Fruit fly (Drosophila melanogaster): ENCODE data around the gene sty.

Gene sty

DNA sequence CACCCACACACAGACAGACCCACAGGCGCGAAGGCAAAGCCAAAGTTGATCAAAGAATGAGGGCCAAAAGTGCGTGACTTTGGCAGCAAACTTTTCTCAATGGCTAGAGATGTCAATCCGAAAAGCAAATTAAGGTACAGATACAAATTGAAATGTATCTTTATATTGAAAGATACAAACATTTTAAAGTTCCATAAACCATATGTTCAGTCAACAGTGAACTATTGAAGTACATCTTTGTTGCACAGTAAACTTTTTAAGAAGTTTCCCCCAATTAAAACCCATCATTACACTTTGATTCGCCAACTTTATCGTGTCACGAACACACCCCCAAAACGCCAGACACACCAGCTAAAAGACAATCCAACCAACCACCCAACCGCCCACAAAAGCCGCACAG is 13.0 kb downstream of the sty start (continued):
- TF ChIP-seq lilli (GFP tag; optimal IDR thresholded peaks at IDR 0.05) (peak; percentile 50), salm (tag; optimal IDR thresholded peaks at IDR 0.05) (no peak), CG1792 (GFP tag; optimal IDR thresholded peaks at IDR 0.05) (peak; percentile 13), Dll (GFP tag; IDR thresholded peaks at IDR 0.05; ENCODE audit: partially characterized antibody) (peak; percentile 67), CG11504 (tag; optimal IDR thresholded peaks at IDR 0.05) (peak; percentile 28), Med (GFP tag) (peak; percentile 44), fd3F (GFP tag; optimal IDR thresholded peaks at IDR 0.05) (peak; percentile 1), CHES-1-like (GFP tag; optimal IDR thresholded peaks at IDR 0.05) (peak; percentile 36), CG12391 (tag; optimal IDR thresholded peaks at IDR 0.05) (peak; percentile 6), gem (tag; optimal IDR thresholded peaks at IDR 0.05) (peak; percentile 42), CG4424 (GFP tag; optimal IDR thresholded peaks at IDR 0.05) (no peak), Sry-δ (GFP tag; optimal IDR thresholded peaks at IDR 0.05) (peak; percentile 48), Rfx (GFP tag; IDR thresholded peaks at IDR 0.05) (0 out of 2 replicates have a peak, but pooled peaks have one; percentile 30), CG10321 (GFP tag; IDR thresholded peaks at IDR 0.05) (no peak), PHDP (tag; optimal IDR thresholded peaks at IDR 0.05) (peak; percentile 15), YL-1 (GFP tag; optimal IDR thresholded peaks at IDR 0.05) (no peak), CG17359 (tag; optimal IDR thresholded peaks at IDR 0.05) (peak; percentile 0), tin (GFP tag; optimal IDR thresholded peaks at IDR 0.05) (peak; percentile 8), Opbp (GFP tag; IDR thresholded peaks at IDR 0.05; ENCODE audit: partially characterized antibody) (no peak), cwo (GFP tag; optimal IDR thresholded peaks at IDR 0.05) (peak; percentile 42), wdn (GFP tag; IDR thresholded peaks at IDR 0.05) (no peak), dpn (GFP tag; optimal IDR thresholded peaks at IDR 0.05) (peak; percentile 14 to 21), CG17612 (GFP tag; IDR thresholded peaks at IDR 0.05) (no peak), CG13287 (GFP tag; IDR thresholded peaks at IDR 0.05; ENCODE audit: partially characterized antibody) (peak; percentile 70), D19A (tag; optimal IDR thresholded peaks at IDR 0.05) (no peak), her (GFP tag; optimal IDR thresholded peaks at IDR 0.05) (peak; percentile 44), hb (GFP tag; IDR thresholded peaks at IDR 0.05; ENCODE audit: partially characterized antibody) (no peak), CG10431 (GFP tag; optimal IDR thresholded peaks at IDR 0.05) (no peak), scrt (GFP tag; optimal IDR thresholded peaks at IDR 0.05) (peak; percentile 29), Dp (GFP tag; optimal IDR thresholded peaks at IDR 0.05) (no peak), CG16863 (GFP tag; optimal IDR thresholded peaks at IDR 0.05) (peak; percentile 15), CG30403 (GFP tag; optimal IDR thresholded peaks at IDR 0.05) (peak; percentile 55), Antp (GFP tag; optimal IDR thresholded peaks at IDR 0.05) (peak; percentile 0), unpg (GFP tag; optimal IDR thresholded peaks at IDR 0.05) (peak; percentile 19), CG11695 (GFP tag; IDR thresholded peaks at IDR 0.05) (0 out of 3 replicates have a peak, but pooled peaks have one; percentile 25), CG6765 (GFP tag; optimal IDR thresholded peaks at IDR 0.05) (no peak), org-1 (GFP tag; optimal IDR thresholded peaks at IDR 0.05) (peak; percentile 40), Fer3 (tag; optimal IDR thresholded peaks at IDR 0.05) (peak; percentile 17), Scr (GFP tag; IDR thresholded peaks at IDR 0.05; ENCODE audit: partially characterized antibody) (peak; percentile 65), CG4360 (GFP tag; IDR thresholded peaks at IDR 0.05) (no peak), klu (GFP tag; IDR thresholded peaks at IDR 0.05) (no peak), zfh2 (GFP tag; optimal IDR thresholded peaks at IDR 0.05) (peak; percentile 46), dysf (GFP tag; IDR thresholded peaks at IDR 0.05) (peak; percentile 58; the same call in 2 of the 3 replicates), CG18476 (GFP tag; optimal IDR thresholded peaks at IDR 0.05) (no peak), CG18262 (tag; optimal IDR thresholded peaks at IDR 0.05) (peak; percentile 10), CG16813 (GFP tag; IDR thresholded peaks at IDR 0.05; ENCODE audit: partially characterized antibody) (peak; percentile 14; the same call in 1 of the 3 replicates), ind (GFP tag; optimal IDR thresholded peaks at IDR 0.05) (peak; percentile 11), mirr (GFP tag; optimal IDR thresholded peaks at IDR 0.05) (no peak), CG3281 (GFP tag; optimal IDR thresholded peaks at IDR 0.05) (peak; percentile 61), Oli (tag; optimal IDR thresholded peaks at IDR 0.05) (peak; percentile 19)
